Fruit fly (Drosophila melanogaster) whole organism, embryonic: ENCODE results near the gene CG2663.
A peak's percentile ranks its signal among the peaks of the same experiment; 100 is the strongest.

Source experiments
- Abd-B ChIP-seq: fragments of 200-800 bp; sonication (Bioruptor generic); optimal IDR thresholded peaks from 2 replicates; lab custom pipeline; 2018; ENCODE audit warnings: missing biosample characterization, mild to moderate bottlenecking, missing genetic modification characterization, moderate library complexity
- Atf6 ChIP-seq: fragments of 200-800 bp; sonication (Bioruptor generic); IDR thresholded peaks from 2 replicates; pipeline ENCODE4 v1.3.6; 2022; ENCODE audit warnings: missing biosample characterization, missing genetic modification characterization
- Blimp-1 ChIP-seq: fragments of 200-800 bp; sonication (Bioruptor generic); optimal IDR thresholded peaks from 3 replicates; lab custom pipeline; 2018; ENCODE audit warnings: missing biosample characterization, missing genetic modification characterization, mild to moderate bottlenecking, moderate library complexity, missing genetic modification reagents
- BtbVII ChIP-seq: fragments of 200-800 bp; sonication (Bioruptor generic); optimal IDR thresholded peaks from 3 replicates; lab custom pipeline; 2017; ENCODE audit warnings: missing biosample characterization, mild to moderate bottlenecking, missing genetic modification characterization
- CG10147 ChIP-seq: fragments of 200-800 bp; sonication (Bioruptor generic); optimal IDR thresholded peaks from 2 replicates; lab custom pipeline; 2019; ENCODE audit warnings: missing biosample characterization, mild to moderate bottlenecking, missing genetic modification characterization, moderate library complexity
- CG11085 ChIP-seq: fragments of 200-800 bp; sonication (Bioruptor generic); IDR thresholded peaks from 2 replicates; pipeline ENCODE4 v1.3.6; 2022; ENCODE audit warnings: missing biosample characterization, missing genetic modification characterization
- CG11504 ChIP-seq: fragments of 200-800 bp; sonication (Bioruptor generic); optimal IDR thresholded peaks from 3 replicates; lab custom pipeline; 2019; ENCODE audit warnings: missing biosample characterization, mild to moderate bottlenecking, missing genetic modification characterization, moderate library complexity
- CG12104 ChIP-seq: fragments of 200-800 bp; sonication (Bioruptor generic); optimal IDR thresholded peaks from 3 replicates; lab custom pipeline; 2016; ENCODE audit warnings: missing biosample characterization, missing genetic modification characterization
- CG12219 ChIP-seq: fragments of 200-800 bp; sonication (Bioruptor generic); optimal IDR thresholded peaks from 3 replicates; lab custom pipeline; 2018; ENCODE audit warnings: missing biosample characterization, mild to moderate bottlenecking, missing genetic modification characterization
- CG13424 ChIP-seq: fragments of 200-800 bp; sonication (Bioruptor generic); optimal IDR thresholded peaks from 2 replicates; lab custom pipeline; 2019; ENCODE audit warnings: missing biosample characterization, mild to moderate bottlenecking, missing genetic modification characterization, moderate library complexity
- CG13775 ChIP-seq: fragments of 200-800 bp; sonication (Bioruptor generic); optimal IDR thresholded peaks from 3 replicates; lab custom pipeline; 2017; ENCODE audit warnings: missing biosample characterization, mild to moderate bottlenecking, missing genetic modification characterization
- CG1647 ChIP-seq: fragments of 200-800 bp; sonication (Bioruptor generic); optimal IDR thresholded peaks from 3 replicates; lab custom pipeline; 2016; ENCODE audit warnings: missing biosample characterization, missing genetic modification characterization
- CG16779 ChIP-seq: fragments of 200-800 bp; sonication (Bioruptor generic); IDR thresholded peaks from 2 replicates; pipeline ENCODE4 v1.3.6; 2022; ENCODE audit warnings: missing biosample characterization, missing genetic modification characterization
- CG17385 ChIP-seq: fragments of 200-800 bp; sonication (Bioruptor generic); optimal IDR thresholded peaks from 3 replicates; lab custom pipeline; 2018; ENCODE audit warnings: missing biosample characterization, mild to moderate bottlenecking, missing genetic modification characterization
- CG17829 ChIP-seq: fragments of 200-800 bp; optimal IDR thresholded peaks from 2 replicates; lab custom pipeline; 2019; ENCODE audit warnings: missing biosample characterization, mild to moderate bottlenecking, missing genetic modification characterization, moderate library complexity
- CG31365 ChIP-seq: fragments of 200-800 bp; sonication (Bioruptor generic); optimal IDR thresholded peaks from 2 replicates; lab custom pipeline; 2018; ENCODE audit warnings: missing biosample characterization, mild to moderate bottlenecking, missing genetic modification characterization
- CG31388 ChIP-seq: fragments of 200-800 bp; sonication (Bioruptor generic); optimal IDR thresholded peaks from 2 replicates; lab custom pipeline; 2016; ENCODE audit warnings: missing biosample characterization, missing genetic modification characterization
- CG3726 ChIP-seq: fragments of 200-800 bp; sonication (Bioruptor generic); IDR thresholded peaks from 3 replicates; pipeline ENCODE4, ENCODE4 v1.3.6; 2022; ENCODE audit warnings: missing biosample characterization, missing genetic modification characterization
- CG4404 ChIP-seq: fragments of 200-800 bp; sonication (Bioruptor generic); IDR thresholded peaks from 2 replicates; pipeline ENCODE4 v1.3.6; 2022; ENCODE audit warnings: missing biosample characterization, missing genetic modification characterization
- CG4820 ChIP-seq: fragments of 200-800 bp; sonication (Bioruptor generic); optimal IDR thresholded peaks from 3 replicates; lab custom pipeline; 2016; ENCODE audit warnings: missing biosample characterization, missing genetic modification characterization
- CG6683 ChIP-seq: fragments of 200-800 bp; sonication (Bioruptor generic); optimal IDR thresholded peaks from 2 replicates; lab custom pipeline; 2017; ENCODE audit warnings: missing biosample characterization, mild to moderate bottlenecking, missing genetic modification characterization, missing genetic modification reagents
- CG8281 ChIP-seq: fragments of 200-800 bp; sonication (Bioruptor generic); optimal IDR thresholded peaks from 2 replicates; lab custom pipeline; 2018; ENCODE audit warnings: missing biosample characterization, mild to moderate bottlenecking, missing genetic modification characterization, moderate library complexity
- CG8478 ChIP-seq: fragments of >200 bp; optimal IDR thresholded peaks from 2 replicates; lab custom pipeline; 2018
- Dad ChIP-seq: fragments of 200-800 bp; sonication (Bioruptor generic); optimal IDR thresholded peaks from 3 replicates; lab custom pipeline; 2016; ENCODE audit warnings: missing biosample characterization, missing genetic modification characterization
- Dp ChIP-seq: fragments of 200-800 bp; sonication (Bioruptor generic); optimal IDR thresholded peaks from 2 replicates; lab custom pipeline; 2018; ENCODE audit warnings: missing biosample characterization, mild to moderate bottlenecking, missing genetic modification characterization, moderate library complexity
- Eip74EF ChIP-seq, 2 experiments: fragments of 200-800 bp in 1 of 2; fragments of >200 bp in 1 of 2; sonication (Bioruptor generic) in 1 of 2; optimal IDR thresholded peaks; 2 replicates each; lab custom pipeline; 2017 to 2019; ENCODE audit warnings: missing biosample characterization in 2 of 2, missing genetic modification characterization in 2 of 2, mild to moderate bottlenecking in 1 of 2, moderate library complexity in 1 of 2
- Gsc ChIP-seq: fragments of 200-800 bp; sonication (Bioruptor generic); IDR thresholded peaks from 2 replicates; pipeline ENCODE4 v1.3.6; 2022; ENCODE audit warnings: missing biosample characterization, missing genetic modification characterization
- Hand ChIP-seq: fragments of 200-800 bp; sonication (Bioruptor generic); optimal IDR thresholded peaks from 2 replicates; lab custom pipeline; 2017; ENCODE audit warnings: mild to moderate bottlenecking, missing biosample characterization, missing genetic modification reagents, missing genetic modification characterization
- Meics ChIP-seq: fragments of 200-800 bp; sonication (Bioruptor generic); optimal IDR thresholded peaks from 2 replicates; lab custom pipeline; 2017; ENCODE audit warnings: missing biosample characterization, mild to moderate bottlenecking, missing genetic modification characterization
- Pdp1 ChIP-seq, 2 experiments: fragments of 200-800 bp; sonication (Bioruptor generic); optimal IDR thresholded peaks; 3 replicates each; lab custom pipeline; 2016; ENCODE audit warnings: missing biosample characterization in 2 of 2, missing genetic modification characterization in 2 of 2, mild to moderate bottlenecking in 1 of 2, moderate library complexity in 1 of 2
- Rx ChIP-seq: fragments of 200-800 bp; sonication (Bioruptor generic); IDR thresholded peaks from 2 replicates; pipeline ENCODE4 v1.3.6; 2022; ENCODE audit warnings: missing biosample characterization, missing genetic modification characterization
- ab ChIP-seq: fragments of 200-800 bp; sonication (Bioruptor generic); optimal IDR thresholded peaks from 2 replicates; lab custom pipeline; 2016; ENCODE audit warnings: missing biosample characterization, missing genetic modification characterization
- al ChIP-seq: fragments of 200-800 bp; sonication (Bioruptor generic); IDR thresholded peaks from 2 replicates; pipeline ENCODE4 v1.3.6; 2022; ENCODE audit warnings: missing biosample characterization, missing genetic modification characterization
- amos ChIP-seq: fragments of 200-800 bp; sonication (Bioruptor generic); IDR thresholded peaks from 2 replicates; pipeline ENCODE4 v1.3.6; 2022; ENCODE audit warnings: missing biosample characterization, missing genetic modification characterization; ENCODE audit not compliant: partially characterized antibody
- ase ChIP-seq: fragments of 200-800 bp; sonication (Bioruptor generic); IDR thresholded peaks from 3 replicates; pipeline ENCODE4 v1.3.6; 2022; ENCODE audit warnings: missing biosample characterization, missing genetic modification characterization
- cato ChIP-seq: fragments of 200-800 bp; sonication (Bioruptor generic); optimal IDR thresholded peaks from 2 replicates; lab custom pipeline; 2016; ENCODE audit warnings: missing biosample characterization, missing genetic modification characterization, borderline replicate concordance
- dati ChIP-seq: fragments of 200-800 bp; sonication (Bioruptor generic); IDR thresholded peaks from 2 replicates; pipeline ENCODE4 v1.3.6; 2022; ENCODE audit warnings: missing biosample characterization, missing genetic modification characterization
- jumu ChIP-seq: fragments of 200-800 bp; sonication (Bioruptor generic); optimal IDR thresholded peaks from 3 replicates; lab custom pipeline; 2016; ENCODE audit warnings: missing biosample characterization, missing genetic modification characterization
- klu ChIP-seq: fragments of 200-800 bp; sonication (Bioruptor generic); IDR thresholded peaks from 2 replicates; pipeline ENCODE4 v1.3.6; 2022; ENCODE audit warnings: missing biosample characterization, missing genetic modification characterization
- luna ChIP-seq: fragments of 200-800 bp; sonication (Bioruptor generic); optimal IDR thresholded peaks from 2 replicates; lab custom pipeline; 2016; ENCODE audit warnings: missing biosample characterization, missing genetic modification characterization
- ro ChIP-seq: fragments of 200-800 bp; sonication (Bioruptor generic); IDR thresholded peaks from 2 replicates; pipeline ENCODE4 v1.3.6; 2022; ENCODE audit warnings: missing biosample characterization, missing genetic modification characterization
- salm ChIP-seq: fragments of 200-800 bp; sonication (Bioruptor generic); optimal IDR thresholded peaks from 2 replicates; lab custom pipeline; 2018; ENCODE audit warnings: missing biosample characterization, mild to moderate bottlenecking, missing genetic modification characterization
- seq ChIP-seq: fragments of 200-800 bp; sonication (Bioruptor generic); IDR thresholded peaks from 2 replicates; pipeline ENCODE4 v1.3.6; 2022; ENCODE audit warnings: missing biosample characterization, missing genetic modification characterization
- sug ChIP-seq: fragments of 200-800 bp; optimal IDR thresholded peaks from 2 replicates; lab custom pipeline; 2019; ENCODE audit warnings: missing biosample characterization, mild to moderate bottlenecking, missing genetic modification characterization, moderate library complexity
- trh ChIP-seq: fragments of 200-800 bp; sonication (Bioruptor generic); optimal IDR thresholded peaks from 2 replicates; lab custom pipeline; 2016; ENCODE audit warnings: missing biosample characterization, missing genetic modification characterization
- tx ChIP-seq: fragments of 200-800 bp; sonication (Bioruptor generic); optimal IDR thresholded peaks from 2 replicates; lab custom pipeline; 2016; ENCODE audit warnings: missing biosample characterization, missing genetic modification characterization
- unpg ChIP-seq: fragments of 200-800 bp; sonication (Bioruptor generic); optimal IDR thresholded peaks from 3 replicates; lab custom pipeline; 2018; ENCODE audit warnings: missing biosample characterization, mild to moderate bottlenecking, missing genetic modification characterization, moderate library complexity
- usp ChIP-seq: fragments of >200 bp; optimal IDR thresholded peaks from 2 replicates; lab custom pipeline; 2017; ENCODE audit warnings: missing biosample characterization, missing genetic modification characterization
- wdn ChIP-seq: fragments of 200-800 bp; sonication (Bioruptor generic); IDR thresholded peaks from 2 replicates; pipeline ENCODE4 v1.3.6; 2022; ENCODE audit warnings: missing biosample characterization, missing genetic modification characterization
- zfh1 ChIP-seq: fragments of 200-800 bp; sonication (Bioruptor generic); IDR thresholded peaks from 3 replicates; pipeline ENCODE4 v1.3.6; 2022; ENCODE audit warnings: missing biosample characterization, missing genetic modification characterization

CG2663 gene

DNA sequence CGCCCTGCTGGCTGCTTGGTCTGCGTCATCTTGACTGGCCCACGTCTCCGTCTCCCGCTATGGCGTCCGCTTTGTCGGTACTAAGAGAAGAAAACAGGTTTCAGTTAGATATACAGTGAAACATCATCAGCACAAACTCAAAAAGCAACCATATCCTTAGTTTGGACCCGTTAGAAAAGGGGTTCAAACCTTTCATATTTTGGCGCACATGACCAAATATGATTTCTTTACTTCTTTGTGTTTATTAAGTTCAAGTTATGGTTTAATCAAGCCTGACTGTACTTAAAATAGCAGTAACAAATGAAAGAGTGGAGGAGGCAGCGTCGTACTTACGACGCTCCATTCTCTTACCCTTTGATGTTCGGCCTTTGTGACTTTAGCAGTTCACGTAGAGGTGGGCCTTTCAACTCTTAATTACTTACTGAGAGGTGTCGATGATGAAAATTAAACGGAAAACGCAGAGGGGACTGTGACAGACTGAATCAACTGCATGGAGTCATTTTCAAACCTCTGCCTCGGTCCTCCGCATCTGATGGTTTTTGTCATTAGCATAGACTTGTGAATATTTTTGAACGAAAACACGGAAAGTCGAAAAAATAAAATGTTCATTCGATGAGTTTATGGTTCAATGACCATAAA is 42.1 kb downstream of the CG2663 start (continued):
- no peak for TF ChIP-seq Dp (GFP tag; lab: Kevin White, UChicago)
- peak; percentile 68 for TF ChIP-seq CG11085 (GFP tag; lab: Robert Waterston, UW)
- peak; percentile 68 for TF ChIP-seq Abd-B (GFP tag; lab: Kevin White, UChicago)
- peak; percentile 86 for TF ChIP-seq Meics (GFP tag; lab: Kevin White, UChicago)
- TF ChIP-seq Rx (GFP tag; lab: Robert Waterston, UW): peak; percentile 68; the same call in 1 of the 2 replicates
- peak; percentile 41 for TF ChIP-seq CG8281 (tag; lab: Kevin White, UChicago)
- TF ChIP-seq jumu (GFP tag; lab: Kevin White, UChicago): peak; percentile 88
- no peak for TF ChIP-seq trh (GFP tag; lab: Kevin White, UChicago)
- TF ChIP-seq klu: peak; percentile 71
- peak; percentile 79; the same call in 1 of the 3 replicates for TF ChIP-seq CG3726
- peak; percentile 27 for TF ChIP-seq sug
- TF ChIP-seq Gsc (GFP tag; lab: Robert Waterston, UW): no peak; the same call in 1 of the 2 replicates
- TF ChIP-seq tx (GFP tag; lab: Kevin White, UChicago): peak; percentile 81
- TF ChIP-seq CG8478 (lab: Kevin White, UChicago): no peak
- peak; percentile 64 for TF ChIP-seq CG4404 (GFP tag; lab: Robert Waterston, UW)
- peak; percentile 77 for TF ChIP-seq BtbVII
- peak; percentile 85 for TF ChIP-seq unpg (GFP tag; lab: Kevin White, UChicago)
- peak; percentile 87 for TF ChIP-seq Atf6
- peak; percentile 17 for TF ChIP-seq CG31388 (GFP tag; lab: Kevin White, UChicago)
- peak; percentile 71 for TF ChIP-seq CG17829
- peak; percentile 74 for TF ChIP-seq CG17385 (GFP tag; lab: Kevin White, UChicago)
- peak; percentile 63 for TF ChIP-seq CG13775 (GFP tag; lab: Kevin White, UChicago)
- TF ChIP-seq CG13424 (tag; lab: Kevin White, UChicago): peak; percentile 76
- no peak for TF ChIP-seq amos (GFP tag; lab: Robert Waterston, UW)
- peak; percentile 46 for TF ChIP-seq cato
- TF ChIP-seq CG1647: peak; percentile 68
- TF ChIP-seq dati (GFP tag; lab: Robert Waterston, UW): peak; percentile 39; the same call in 1 of the 2 replicates
- TF ChIP-seq CG6683 (GFP tag; lab: Kevin White, UChicago): peak; percentile 48
- TF ChIP-seq zfh1 (GFP tag; lab: Robert Waterston, UW): peak; percentile 88
- TF ChIP-seq CG10147: peak; percentile 82
- TF ChIP-seq CG16779 (GFP tag; lab: Robert Waterston, UW): peak; percentile 88
- peak; percentile 86 for TF ChIP-seq al (GFP tag; lab: Robert Waterston, UW)
- no peak for TF ChIP-seq luna (GFP tag; lab: Kevin White, UChicago)
- peak; percentile 80 for TF ChIP-seq Blimp-1 (GFP tag; lab: Kevin White, UChicago)
- TF ChIP-seq Pdp1 (GFP tag; optimal IDR thresholded peaks at IDR 0.05; lab: Kevin White, UChicago): peak; percentile 80 to 87
- TF ChIP-seq Hand (GFP tag; lab: Kevin White, UChicago): peak; percentile 25
- TF ChIP-seq salm: peak; percentile 68
- TF ChIP-seq CG12104 (GFP tag; lab: Kevin White, UChicago): peak; percentile 18
- peak; percentile 86 for TF ChIP-seq CG11504 (tag; lab: Kevin White, UChicago)
- TF ChIP-seq seq (GFP tag; lab: Robert Waterston, UW): peak; percentile 73
- TF ChIP-seq ro: peak; percentile 56; the same call in 1 of the 2 replicates
- peak; percentile 61 for TF ChIP-seq ab (GFP tag; lab: Kevin White, UChicago)
- TF ChIP-seq CG4820 (GFP tag; lab: Kevin White, UChicago): peak; percentile 79
- TF ChIP-seq wdn (GFP tag; lab: Robert Waterston, UW): peak; percentile 72
- peak; percentile 81 for TF ChIP-seq ase (GFP tag; lab: Robert Waterston, UW)
- no peak for TF ChIP-seq usp (GFP tag; lab: Kevin White, UChicago)
- peak; percentile 78 for TF ChIP-seq Dad (GFP tag; lab: Kevin White, UChicago)
- peak; percentile 82 for TF ChIP-seq CG12219 (GFP tag; lab: Kevin White, UChicago)
- TF ChIP-seq CG31365: peak; percentile 61
- peak in 1 of 2 experiments; percentile 77 for TF ChIP-seq Eip74EF (GFP tag; optimal IDR thresholded peaks at IDR 0.05; lab: Kevin White, UChicago)
